Fruit fly (Drosophila melanogaster) whole organism: Measurements from ENCODE around the gene CG42554.

Experiments
- EcR ChIP-seq, 2 experiments: fragments of >200 bp; optimal IDR thresholded peaks; 2 replicates each; lab custom pipeline; 2017; ENCODE audit warnings: missing biosample characterization in 2 of 2, missing genetic modification characterization in 2 of 2, missing genetic modification reagents in 2 of 2
- psq ChIP-seq: fragments of >200 bp; optimal IDR thresholded peaks from 2 replicates; lab custom pipeline; 2017
- usp ChIP-seq: fragments of >200 bp; optimal IDR thresholded peaks from 2 replicates; lab custom pipeline; 2017; ENCODE audit warnings: missing biosample characterization, missing genetic modification characterization, mixed read lengths

DNA sequence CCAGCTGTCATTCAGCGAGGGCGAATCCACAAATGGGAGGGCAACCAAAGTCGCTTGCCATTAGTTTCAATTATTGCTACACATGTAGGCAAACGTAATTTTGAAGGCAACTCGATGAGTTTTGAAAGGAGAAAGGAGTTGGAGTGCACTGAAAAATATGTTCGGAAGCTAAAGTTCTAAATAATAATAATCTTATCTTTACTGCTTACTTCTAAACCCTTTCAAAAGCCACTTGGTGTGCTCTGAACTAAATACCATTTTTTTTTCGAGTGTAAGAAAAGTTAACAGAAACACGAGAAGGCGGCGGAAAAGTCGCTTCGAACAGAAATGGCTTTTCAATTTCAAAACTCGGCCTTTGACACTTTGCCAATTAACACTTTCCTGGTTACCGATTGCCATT lies 8.1 kb downstream of the CG42554 start, which contains the start of gene Cep290:
- TF ChIP-seq usp (GFP tag; lab: Kevin White, UChicago) (no peak), psq (no peak), EcR (GFP tag; optimal IDR thresholded peaks at IDR 0.05; lab: Kevin White, UChicago) (no peak)
